In genomic region chrV:2702883-2703282, ce11 we compare ENCODE assay signal across 3 worm cellular contexts.
TF ChIP-seq lines count a peak whose summit lies in the region.

No protein-coding gene starts in this region.

TF ChIP-seq in whole organism, L4 larva, 104 proteins besides CTCF, POLR2A, EP300 and RAD21:
- TF ChIP-seq mdt-29 (GFP tag; IDR thresholded peaks at IDR 0.05; lab: Robert Waterston, UW) (0 out of 2 replicates have a peak, but pooled peaks have one; percentile 9), set-16 (GFP tag; IDR thresholded peaks at IDR 0.05; lab: Robert Waterston, UW) (peak; percentile 82), tra-1 (GFP tag; IDR thresholded peaks at IDR 0.05; lab: Robert Waterston, UW) (no peak), unc-62 (GFP tag; optimal IDR thresholded peaks at IDR 0.05 in 1 of 2; lab: Kevin White, UChicago) (peak in 1 of 2 experiments; percentile 88), unc-62 (tag; optimal IDR thresholded peaks at IDR 0.05; lab: Kevin White, UChicago) (no peak)

TF ChIP-seq in whole organism, late embryonic, 69 proteins besides CTCF, POLR2A, EP300 and RAD21:
- TF ChIP-seq npax-4 (tag; optimal IDR thresholded peaks at IDR 0.05; lab: Kevin White, UChicago) (no peak), elt-4 (tag; optimal IDR thresholded peaks at IDR 0.05; lab: Kevin White, UChicago) (peak; percentile 7)

TF ChIP-seq in whole organism, young adult, 124 proteins besides CTCF, POLR2A, EP300 and RAD21:
- no peak for TF ChIP-seq ZK185.1 (tag; optimal IDR thresholded peaks at IDR 0.05; lab: Kevin White, UChicago; ENCODE audit: poor library complexity, severe bottlenecking)
- no peak for TF ChIP-seq lin-54 (GFP tag; optimal IDR thresholded peaks at IDR 0.05; lab: Kevin White, UChicago)
- TF ChIP-seq zfh-2 (GFP tag; conservative IDR thresholded peaks at IDR 0.05; lab: Robert Waterston, UW), result peak; percentile 73
- TF ChIP-seq him-1 (tag; optimal IDR thresholded peaks at IDR 0.05; lab: Kevin White, UChicago), result no peak
- 0 out of 2 replicates have a peak, but pooled peaks have one; percentile 10 for TF ChIP-seq mcd-1 (GFP tag; IDR thresholded peaks at IDR 0.05; lab: Robert Waterston, UW)
- TF ChIP-seq madf-3 (GFP tag; IDR thresholded peaks at IDR 0.05; lab: Robert Waterston, UW), result 0 out of 2 replicates have a peak, but pooled peaks have one; percentile 9
- no peak for TF ChIP-seq ceh-79 (tag; optimal IDR thresholded peaks at IDR 0.05; lab: Kevin White, UChicago)
- TF ChIP-seq Y53F4B.3 (GFP tag; IDR thresholded peaks at IDR 0.05; lab: Robert Waterston, UW), result no peak
